Worm (Caenorhabditis elegans) whole organism, L3 larva: Measurements from ENCODE around the gene K12G11.6.

Experiments used
- ceh-16 ChIP-seq: sonication (generic microtip); optimal IDR thresholded peaks from 2 replicates; lab custom pipeline; 2017; ENCODE audit warnings: missing biosample characterization, missing genetic modification characterization
- egl-27 ChIP-seq: sonication (generic microtip); optimal IDR thresholded peaks from 4 replicates; lab custom pipeline; 2017; ENCODE audit warnings: missing biosample characterization, missing genetic modification reagents, missing genetic modification characterization

DNA sequence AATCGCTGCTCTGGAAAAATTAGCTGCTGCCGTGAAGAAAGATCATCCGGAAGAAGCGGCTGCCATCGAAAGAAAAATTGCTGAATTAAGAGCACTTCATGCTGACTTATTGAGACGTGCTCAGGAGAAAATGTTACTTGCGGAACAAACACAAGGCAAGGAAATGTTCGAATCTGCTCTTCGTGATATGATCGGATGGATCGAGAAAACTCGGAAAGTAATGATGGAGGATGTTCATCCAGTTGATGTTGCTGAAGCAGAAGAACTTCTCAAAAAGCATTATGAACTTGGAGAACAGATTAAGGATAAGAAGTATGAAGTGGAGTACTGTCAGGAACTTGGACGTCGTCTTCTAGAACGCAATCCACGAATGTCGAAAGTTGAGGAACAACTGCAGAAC is 11.8 kb downstream of the K12G11.6 start:
- TF ChIP-seq egl-27 (tag; lab: Kevin White, UChicago), result no peak
- TF ChIP-seq ceh-16 (tag; lab: Kevin White, UChicago), result no peak
